Fruit fly (Drosophila melanogaster) whole organism, embryonic: ENCODE data around the gene Tasp1.

Experiments
- Antp ChIP-seq: fragments of 200-800 bp; sonication (Bioruptor generic); optimal IDR thresholded peaks from 3 replicates; lab custom pipeline; 2016; ENCODE audit warnings: missing biosample characterization, missing genetic modification characterization
- Bdp1 ChIP-seq: fragments of 200-800 bp; sonication (Bioruptor generic); optimal IDR thresholded peaks from 3 replicates; lab custom pipeline; 2016; ENCODE audit warnings: missing biosample characterization, missing genetic modification characterization
- CG10366 ChIP-seq: fragments of 200-800 bp; sonication (Bioruptor generic); IDR thresholded peaks from 2 replicates; pipeline ENCODE4 v1.3.6; 2022; ENCODE audit warnings: missing biosample characterization, missing genetic modification characterization
- CG12219 ChIP-seq: fragments of 200-800 bp; sonication (Bioruptor generic); optimal IDR thresholded peaks from 3 replicates; lab custom pipeline; 2018; ENCODE audit warnings: missing biosample characterization, mild to moderate bottlenecking, missing genetic modification characterization
- CG12659 ChIP-seq: fragments of 200-800 bp; sonication (Bioruptor generic); optimal IDR thresholded peaks from 3 replicates; lab custom pipeline; 2017; ENCODE audit warnings: mild to moderate bottlenecking, missing biosample characterization, missing genetic modification reagents, missing genetic modification characterization
- CG12769 ChIP-seq: fragments of 200-800 bp; sonication (Bioruptor generic); optimal IDR thresholded peaks from 2 replicates; lab custom pipeline; 2019; ENCODE audit warnings: missing biosample characterization, mild to moderate bottlenecking, missing genetic modification characterization, moderate library complexity
- CG13424 ChIP-seq: fragments of 200-800 bp; sonication (Bioruptor generic); optimal IDR thresholded peaks from 2 replicates; lab custom pipeline; 2019; ENCODE audit warnings: missing biosample characterization, mild to moderate bottlenecking, missing genetic modification characterization, moderate library complexity
- CG14860 ChIP-seq: fragments of 200-800 bp; sonication (Bioruptor generic); IDR thresholded peaks from 3 replicates; pipeline ENCODE4 v1.3.6; 2022; ENCODE audit warnings: missing biosample characterization, missing genetic modification characterization; ENCODE audit not compliant: partially characterized antibody
- CG1529 ChIP-seq: fragments of 200-800 bp; sonication (Bioruptor generic); optimal IDR thresholded peaks from 3 replicates; lab custom pipeline; 2018; ENCODE audit warnings: missing biosample characterization, missing genetic modification characterization
- CG15514 ChIP-seq: fragments of 200-800 bp; sonication (Bioruptor generic); optimal IDR thresholded peaks from 3 replicates; lab custom pipeline; 2017; ENCODE audit warnings: missing biosample characterization, missing genetic modification characterization, mild to moderate bottlenecking, moderate library complexity, missing genetic modification reagents
- CG1792 ChIP-seq: fragments of 200-800 bp; sonication (Bioruptor generic); optimal IDR thresholded peaks from 2 replicates; lab custom pipeline; 2016; ENCODE audit warnings: missing biosample characterization, missing genetic modification characterization
- CG18476 ChIP-seq: fragments of 200-800 bp; sonication (Bioruptor generic); optimal IDR thresholded peaks from 2 replicates; lab custom pipeline; 2016; ENCODE audit warnings: missing biosample characterization, mild to moderate bottlenecking, missing genetic modification characterization
- CG2116 ChIP-seq: fragments of 200-800 bp; sonication (Bioruptor generic); optimal IDR thresholded peaks from 3 replicates; lab custom pipeline; 2018; ENCODE audit warnings: missing biosample characterization, mild to moderate bottlenecking, missing genetic modification characterization
- CG2678 ChIP-seq: fragments of 200-800 bp; sonication (Bioruptor generic); optimal IDR thresholded peaks from 3 replicates; lab custom pipeline; 2019; ENCODE audit warnings: missing biosample characterization, mild to moderate bottlenecking, missing genetic modification characterization, moderate library complexity
- CG3065 ChIP-seq: fragments of 200-800 bp; sonication (Bioruptor generic); optimal IDR thresholded peaks from 2 replicates; lab custom pipeline; 2016; ENCODE audit warnings: missing biosample characterization, missing genetic modification characterization
- CG3163 ChIP-seq: fragments of 200-800 bp; sonication (Bioruptor generic); optimal IDR thresholded peaks from 3 replicates; lab custom pipeline; 2016; ENCODE audit warnings: missing biosample characterization, missing genetic modification characterization
- CG33557 ChIP-seq: fragments of 200-800 bp; sonication (Bioruptor generic); optimal IDR thresholded peaks from 2 replicates; lab custom pipeline; 2019; ENCODE audit warnings: missing biosample characterization, mild to moderate bottlenecking, missing genetic modification characterization, moderate library complexity
- CG34224 ChIP-seq: fragments of 200-800 bp; sonication (Bioruptor generic); IDR thresholded peaks from 3 replicates; pipeline ENCODE4 v1.3.6; 2022; ENCODE audit warnings: missing biosample characterization, missing genetic modification characterization; ENCODE audit not compliant: partially characterized antibody
- CG34376 ChIP-seq: fragments of 200-800 bp; sonication (Bioruptor generic); optimal IDR thresholded peaks from 2 replicates; lab custom pipeline; 2018; ENCODE audit warnings: missing biosample characterization, mild to moderate bottlenecking, missing genetic modification characterization
- CG3838 ChIP-seq: fragments of 200-800 bp; sonication (Bioruptor generic); optimal IDR thresholded peaks from 3 replicates; lab custom pipeline; 2016; ENCODE audit warnings: missing biosample characterization, missing genetic modification characterization
- CG4360 ChIP-seq: fragments of 200-800 bp; sonication (Bioruptor generic); IDR thresholded peaks from 2 replicates; pipeline ENCODE4 v1.3.6; 2022; ENCODE audit warnings: missing biosample characterization, missing genetic modification characterization
- CG4820 ChIP-seq: fragments of 200-800 bp; sonication (Bioruptor generic); optimal IDR thresholded peaks from 3 replicates; lab custom pipeline; 2016; ENCODE audit warnings: missing biosample characterization, missing genetic modification characterization
- CG6272 ChIP-seq: fragments of 200-800 bp; sonication (Bioruptor generic); IDR thresholded peaks from 2 replicates; pipeline ENCODE4 v1.3.6; 2022; ENCODE audit warnings: missing biosample characterization, missing genetic modification characterization
- CG9932 ChIP-seq: fragments of 200-800 bp; sonication (Bioruptor generic); IDR thresholded peaks from 2 replicates; pipeline ENCODE4 v1.3.6; 2022; ENCODE audit warnings: missing biosample characterization, missing genetic modification characterization
- Camta ChIP-seq: fragments of 200-800 bp; sonication (Bioruptor generic); optimal IDR thresholded peaks from 2 replicates; lab custom pipeline; 2016; ENCODE audit warnings: missing biosample characterization, missing genetic modification characterization
- H2.0 ChIP-seq: fragments of 200-800 bp; sonication (Bioruptor generic); IDR thresholded peaks from 2 replicates; pipeline ENCODE4 v1.3.6; 2022; ENCODE audit warnings: missing biosample characterization, missing genetic modification characterization
- HLHmδ ChIP-seq: fragments of 200-800 bp; sonication (Bioruptor generic); optimal IDR thresholded peaks from 2 replicates; lab custom pipeline; 2018; ENCODE audit warnings: missing biosample characterization, mild to moderate bottlenecking, missing genetic modification characterization, moderate library complexity
- Meics ChIP-seq: fragments of 200-800 bp; sonication (Bioruptor generic); optimal IDR thresholded peaks from 2 replicates; lab custom pipeline; 2017; ENCODE audit warnings: missing biosample characterization, mild to moderate bottlenecking, missing genetic modification characterization
- Sin3A ChIP-seq: fragments of >200 bp; optimal IDR thresholded peaks from 2 replicates; lab custom pipeline; 2018
- Sox100B ChIP-seq: fragments of 200-800 bp; sonication (Bioruptor generic); optimal IDR thresholded peaks from 3 replicates; lab custom pipeline; 2018; ENCODE audit warnings: missing biosample characterization, mild to moderate bottlenecking, missing genetic modification characterization
- Xrp1 ChIP-seq: fragments of 200-800 bp; sonication (Bioruptor generic); IDR thresholded peaks from 2 replicates; pipeline ENCODE4 v1.3.6; 2022; ENCODE audit warnings: missing biosample characterization, missing genetic modification characterization
- aop ChIP-seq: fragments of 200-800 bp; sonication (Bioruptor generic); IDR thresholded peaks from 2 replicates; pipeline ENCODE4 v1.3.6; 2022; ENCODE audit warnings: missing biosample characterization, missing genetic modification characterization
- eyg ChIP-seq: fragments of 200-800 bp; sonication (Bioruptor generic); optimal IDR thresholded peaks from 3 replicates; lab custom pipeline; 2016; ENCODE audit warnings: missing biosample characterization, missing genetic modification characterization
- fd102C ChIP-seq: fragments of 200-800 bp; sonication (Bioruptor generic); optimal IDR thresholded peaks from 2 replicates; lab custom pipeline; 2018; ENCODE audit warnings: missing biosample characterization, mild to moderate bottlenecking, missing genetic modification characterization, moderate library complexity
- fu2 ChIP-seq: fragments of 200-800 bp; sonication (Bioruptor generic); optimal IDR thresholded peaks from 2 replicates; lab custom pipeline; 2016; ENCODE audit warnings: missing biosample characterization, missing genetic modification characterization
- gce ChIP-seq: fragments of 200-800 bp; sonication (Bioruptor generic); IDR thresholded peaks from 3 replicates; pipeline ENCODE4 v1.3.6; 2022; ENCODE audit warnings: missing biosample characterization, missing genetic modification characterization
- klu ChIP-seq: fragments of 200-800 bp; sonication (Bioruptor generic); IDR thresholded peaks from 2 replicates; pipeline ENCODE4 v1.3.6; 2022; ENCODE audit warnings: missing biosample characterization, missing genetic modification characterization
- lilli ChIP-seq: fragments of 200-800 bp; sonication (Bioruptor generic); optimal IDR thresholded peaks from 3 replicates; lab custom pipeline; 2016; ENCODE audit warnings: missing biosample characterization, missing genetic modification characterization
- maf-S ChIP-seq: fragments of 200-800 bp; sonication (Bioruptor generic); optimal IDR thresholded peaks from 2 replicates; lab custom pipeline; 2016; ENCODE audit warnings: missing biosample characterization, missing genetic modification characterization
- nau ChIP-seq: fragments of 200-800 bp; sonication (Bioruptor generic); optimal IDR thresholded peaks from 3 replicates; lab custom pipeline; 2017; ENCODE audit warnings: missing biosample characterization, mild to moderate bottlenecking, missing genetic modification characterization, missing genetic modification reagents
- pan ChIP-seq, 4 experiments: fragments of >200 bp in 3 of 4; fragments of 200-800 bp in 1 of 4; sonication (Bioruptor generic) in 1 of 4; optimal IDR thresholded peaks in 3 of 4; IDR thresholded peaks in 1 of 4; 2 replicates each; pipeline versions ENCODE4 v1.3.6 to Lab custom; 2017 to 2022; ENCODE audit warnings: missing biosample characterization in 2 of 4, missing genetic modification characterization in 2 of 4, mixed read lengths in 1 of 4
- pita ChIP-seq: fragments of 200-800 bp; sonication (Bioruptor generic); optimal IDR thresholded peaks from 2 replicates; lab custom pipeline; 2017; ENCODE audit warnings: missing biosample characterization, mild to moderate bottlenecking, missing genetic modification characterization
- sob ChIP-seq: fragments of 200-800 bp; sonication (Bioruptor generic); IDR thresholded peaks from 2 replicates; pipeline ENCODE4 v1.3.6; 2022; ENCODE audit warnings: missing biosample characterization, missing genetic modification characterization
- stc ChIP-seq: fragments of 200-800 bp; sonication (Bioruptor generic); IDR thresholded peaks from 2 replicates; pipeline ENCODE4 v1.3.6; 2022; ENCODE audit warnings: missing biosample characterization, missing genetic modification characterization
- sug ChIP-seq: fragments of 200-800 bp; optimal IDR thresholded peaks from 2 replicates; lab custom pipeline; 2019; ENCODE audit warnings: missing biosample characterization, mild to moderate bottlenecking, missing genetic modification characterization, moderate library complexity
- tin ChIP-seq: fragments of 200-800 bp; sonication (Bioruptor generic); optimal IDR thresholded peaks from 3 replicates; lab custom pipeline; 2016; ENCODE audit warnings: missing biosample characterization, missing genetic modification characterization
- toy ChIP-seq: fragments of 200-800 bp; sonication (Bioruptor generic); IDR thresholded peaks from 2 replicates; pipeline ENCODE4 v1.3.6; 2022; ENCODE audit warnings: missing biosample characterization, missing genetic modification characterization
- unpg ChIP-seq: fragments of 200-800 bp; sonication (Bioruptor generic); optimal IDR thresholded peaks from 3 replicates; lab custom pipeline; 2018; ENCODE audit warnings: missing biosample characterization, mild to moderate bottlenecking, missing genetic modification characterization, moderate library complexity
- wor ChIP-seq: fragments of 200-800 bp; sonication (Bioruptor generic); IDR thresholded peaks from 2 replicates; pipeline ENCODE4 v1.3.6; 2022; ENCODE audit warnings: missing biosample characterization, missing genetic modification characterization
- zfh1 ChIP-seq: fragments of 200-800 bp; sonication (Bioruptor generic); IDR thresholded peaks from 3 replicates; pipeline ENCODE4 v1.3.6; 2022; ENCODE audit warnings: missing biosample characterization, missing genetic modification characterization

Gene Tasp1

dm6 chr3L:16128481-16128972, 41.2 kb upstream of the Tasp1 start, which contains the start of gene Pgm1 (continued):
- TF ChIP-seq CG1792 (GFP tag; lab: Kevin White, UChicago), result peak; percentile 83
- peak; percentile 87 for TF ChIP-seq CG12659 (GFP tag; lab: Kevin White, UChicago)
- TF ChIP-seq lilli (GFP tag; lab: Kevin White, UChicago), result peak; percentile 94
- TF ChIP-seq sug (tag; lab: Kevin White, UChicago), result peak; percentile 90
- TF ChIP-seq stc (GFP tag; lab: Robert Waterston, UW), result peak; percentile 72
- TF ChIP-seq CG3838 (GFP tag; lab: Kevin White, UChicago), result peak; percentile 55
- TF ChIP-seq CG3163 (GFP tag; lab: Kevin White, UChicago), result peak; percentile 82
- peak; percentile 53 for TF ChIP-seq wor
- TF ChIP-seq sob, result peak; percentile 59; the same call in 1 of the 2 replicates
- TF ChIP-seq H2.0 (GFP tag; lab: Robert Waterston, UW), result peak; percentile 68
- TF ChIP-seq eyg (GFP tag; lab: Kevin White, UChicago), result peak; percentile 71
- peak; percentile 51 for TF ChIP-seq Sox100B (GFP tag; lab: Kevin White, UChicago)
- peak; percentile 88 for TF ChIP-seq maf-S (GFP tag; lab: Kevin White, UChicago)
- 0 out of 2 replicates have a peak, but pooled peaks have one; percentile 28 for TF ChIP-seq klu (GFP tag; lab: Robert Waterston, UW)
- no peak for TF ChIP-seq aop (GFP tag; lab: Robert Waterston, UW)
- TF ChIP-seq CG4820, result peak; percentile 74
- 0 out of 2 replicates have a peak, but pooled peaks have one; percentile 36 for TF ChIP-seq toy (GFP tag; lab: Robert Waterston, UW)
- no peak for TF ChIP-seq pita (GFP tag; lab: Kevin White, UChicago)
- TF ChIP-seq Sin3A (lab: Kevin White, UChicago), result no peak
- peak; percentile 98 for TF ChIP-seq CG34376 (GFP tag; lab: Kevin White, UChicago)
- TF ChIP-seq CG9932, result no peak; the same call in 1 of the 2 replicates
- peak; percentile 70 for TF ChIP-seq tin
- no peak for TF ChIP-seq pan (optimal IDR thresholded peaks at IDR 0.05; lab: Kevin White, UChicago)
- peak in 1 of 2 experiments; percentile 85 for TF ChIP-seq pan (GFP tag; optimal IDR thresholded peaks at IDR 0.05 in 1 of 2, IDR thresholded peaks at IDR 0.05 in 1 of 2)
- peak; percentile 85 for TF ChIP-seq Camta (GFP tag; lab: Kevin White, UChicago)
- peak; percentile 94 for TF ChIP-seq Antp (GFP tag; lab: Kevin White, UChicago)
- peak; percentile 77 for TF ChIP-seq CG10366 (GFP tag; lab: Robert Waterston, UW)
- peak; percentile 65 for TF ChIP-seq CG1529 (GFP tag; lab: Kevin White, UChicago)
- peak; percentile 80 for TF ChIP-seq CG15514
- peak; percentile 97 for TF ChIP-seq CG12769
- peak; percentile 38 for TF ChIP-seq fd102C
- 0 out of 3 replicates have a peak, but pooled peaks have one; percentile 31 for TF ChIP-seq CG34224 (GFP tag; lab: Robert Waterston, UW)
- TF ChIP-seq CG6272 (GFP tag; lab: Robert Waterston, UW), result peak; percentile 40; the same call in 1 of the 2 replicates
- no peak for TF ChIP-seq CG2116 (GFP tag; lab: Kevin White, UChicago)
- peak; percentile 73 for TF ChIP-seq CG13424
- TF ChIP-seq CG12219 (GFP tag; lab: Kevin White, UChicago), result peak; percentile 84
- peak; percentile 85 for TF ChIP-seq fu2 (GFP tag; lab: Kevin White, UChicago)
- peak; percentile 77 for TF ChIP-seq zfh1 (GFP tag; lab: Robert Waterston, UW)
- TF ChIP-seq CG4360 (GFP tag; lab: Robert Waterston, UW), result no peak
- peak; percentile 77; the same call in 2 of the 3 replicates for TF ChIP-seq gce
- peak; percentile 72 for TF ChIP-seq CG18476 (GFP tag; lab: Kevin White, UChicago)
- TF ChIP-seq CG2678 (tag; lab: Kevin White, UChicago), result peak; percentile 88
- TF ChIP-seq Bdp1 (GFP tag; lab: Kevin White, UChicago), result peak; percentile 77
- peak; percentile 84 for TF ChIP-seq Xrp1
- TF ChIP-seq Meics (GFP tag; lab: Kevin White, UChicago), result peak; percentile 84
- TF ChIP-seq CG3065 (GFP tag; lab: Kevin White, UChicago), result peak; percentile 58
- TF ChIP-seq HLHmδ, result no peak
- peak; percentile 58 for TF ChIP-seq CG33557 (GFP tag; lab: Kevin White, UChicago)
- TF ChIP-seq nau (GFP tag; lab: Kevin White, UChicago), result no peak
- no peak for TF ChIP-seq unpg (GFP tag; lab: Kevin White, UChicago)
- TF ChIP-seq CG14860, result no peak
